Worm (Caenorhabditis elegans): ENCODE results near the gene ttr-38.

DNA sequence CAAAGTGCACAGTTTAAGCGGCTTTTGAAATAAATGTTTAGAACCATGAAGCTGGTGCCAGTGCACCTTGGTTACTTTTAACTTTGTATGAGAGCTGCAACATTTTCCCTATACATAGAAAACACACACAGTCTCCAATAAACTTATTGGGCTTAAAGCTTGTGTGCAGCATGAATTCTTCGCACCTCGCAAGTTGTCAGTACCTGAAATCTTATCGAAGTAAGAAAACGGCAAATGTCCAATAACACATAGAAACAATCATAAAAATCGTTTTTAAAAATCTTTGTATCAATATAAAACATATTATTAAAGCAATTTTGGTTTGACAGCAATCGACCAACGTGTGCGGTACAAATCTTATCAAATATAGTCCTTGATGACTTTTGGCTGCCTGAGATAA is 45.9 kb downstream of the ttr-38 start:
- TF ChIP-seq F39B2.1 (GFP tag; IDR thresholded peaks at IDR 0.05) (no peak), F10E7.11 (tag; optimal IDR thresholded peaks at IDR 0.05) (no peak), hlh-26 (GFP tag; conservative IDR thresholded peaks at IDR 0.05) (no peak), dpff-1 (tag; optimal IDR thresholded peaks at IDR 0.05) (no peak)

Measured in whole organism, young adult.